Worm (Caenorhabditis elegans): ENCODE data around the gene coa-3.

The coa-3 gene

ce11 chrII:4606687-4607297 lies 4.4 kb upstream of the coa-3 start:
- TF ChIP-seq dao-5 (tag; optimal IDR thresholded peaks at IDR 0.05) (no peak), W03F9.2 (tag; optimal IDR thresholded peaks at IDR 0.05) (no peak), him-1 (tag; optimal IDR thresholded peaks at IDR 0.05) (no peak)

- TF ChIP-seq W03F9.2 (tag; optimal IDR thresholded peaks at IDR 0.05) (no peak), him-1 (tag; optimal IDR thresholded peaks at IDR 0.05) (no peak), dao-5 (tag; optimal IDR thresholded peaks at IDR 0.05) (no peak)
Observed at ce11 chrII:4604680-4605079, 2.2 kb upstream of the coa-3 start.

DNA sequence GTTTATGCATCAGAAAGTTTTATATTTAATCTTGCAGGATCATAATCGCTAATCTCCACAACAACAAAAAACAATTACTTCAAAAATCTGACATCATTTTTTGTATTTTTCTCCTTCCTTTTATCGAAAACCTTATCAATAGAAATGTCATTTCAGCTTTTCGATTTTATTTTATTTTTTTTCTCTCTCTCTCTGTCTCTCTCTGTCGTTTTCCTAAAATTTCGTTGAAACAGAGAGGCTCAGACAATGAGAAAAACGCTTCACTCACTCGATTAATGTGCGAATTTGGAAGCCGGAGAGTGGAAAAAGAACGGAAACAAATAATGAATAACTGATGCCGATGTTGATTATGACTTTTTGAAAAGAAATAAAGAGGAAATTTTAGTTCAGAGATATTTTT lies 1.7 kb upstream of the coa-3 start:
- TF ChIP-seq him-1 (tag; optimal IDR thresholded peaks at IDR 0.05), result no peak
- peak; percentile 3 for TF ChIP-seq W03F9.2 (tag; optimal IDR thresholded peaks at IDR 0.05)

ce11 chrII:4603035-4603434 lies 602 bp upstream of the coa-3 start, which contains the start of gene F35D11.4:
Gene F35D11.4 (plus strand): TSS chrII:4603427.
- TF ChIP-seq W03F9.2 (tag; optimal IDR thresholded peaks at IDR 0.05), result peak; percentile 59
- TF ChIP-seq him-1 (tag; optimal IDR thresholded peaks at IDR 0.05), result peak; percentile 55
- TF ChIP-seq dao-5 (tag; optimal IDR thresholded peaks at IDR 0.05), result no peak

DNA sequence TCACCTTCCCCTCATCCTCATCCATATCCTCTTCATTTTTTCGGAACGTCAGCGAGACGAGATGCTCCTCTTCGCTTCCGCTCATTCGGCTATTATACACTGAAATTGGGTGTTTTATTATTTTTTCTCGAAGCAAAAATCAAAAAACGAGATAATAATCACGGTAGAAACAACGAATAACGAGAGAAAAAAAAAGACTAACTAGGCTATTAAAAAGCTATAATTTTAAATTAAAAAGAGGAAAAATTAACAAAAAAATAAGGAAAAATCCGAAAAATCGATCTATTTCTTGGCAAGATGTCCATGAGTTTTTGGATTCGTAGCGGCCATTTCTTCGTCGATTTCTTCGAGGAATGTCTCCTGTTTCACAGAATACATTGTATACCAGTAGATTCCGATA lies 1.2 kb downstream of the coa-3 start, which contains the start of gene ipla-1:
Gene ipla-1, minus strand, starts transcription at position 101 of the 400 bp plus-strand sequence.
- TF ChIP-seq dao-5 (tag; optimal IDR thresholded peaks at IDR 0.05), result no peak
- TF ChIP-seq W03F9.2 (tag; optimal IDR thresholded peaks at IDR 0.05), result no peak
- TF ChIP-seq him-1 (tag; optimal IDR thresholded peaks at IDR 0.05), result no peak

- TF ChIP-seq W03F9.2 (tag; optimal IDR thresholded peaks at IDR 0.05), result no peak
- no peak for TF ChIP-seq him-1 (tag; optimal IDR thresholded peaks at IDR 0.05)
Observed at ce11 chrII:4600818-4601217, 1.6 kb downstream of the coa-3 start.

DNA sequence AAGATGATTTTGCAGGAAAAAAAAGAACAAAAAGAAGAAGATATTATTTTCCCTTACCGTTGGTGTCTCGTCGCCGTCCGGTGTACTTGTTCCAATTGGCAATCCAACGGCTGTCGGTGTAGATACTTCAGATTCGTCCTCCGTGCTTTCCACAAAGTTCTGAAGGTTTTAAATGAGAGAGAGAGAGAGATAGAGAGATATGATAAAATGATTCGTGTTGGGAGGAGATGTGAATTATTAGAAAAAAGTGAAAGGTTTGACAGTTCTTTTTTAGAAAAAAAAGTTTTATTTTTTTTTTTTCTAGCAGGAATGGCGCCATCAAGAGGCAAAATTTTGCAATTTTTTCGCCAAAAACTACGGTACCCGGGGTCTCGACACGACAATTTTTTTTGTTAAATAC lies 2.2 kb downstream of the coa-3 start:
- no peak for TF ChIP-seq W03F9.2 (tag; optimal IDR thresholded peaks at IDR 0.05)
- TF ChIP-seq dao-5 (tag; optimal IDR thresholded peaks at IDR 0.05), result no peak
- no peak for TF ChIP-seq him-1 (tag; optimal IDR thresholded peaks at IDR 0.05)

DNA sequence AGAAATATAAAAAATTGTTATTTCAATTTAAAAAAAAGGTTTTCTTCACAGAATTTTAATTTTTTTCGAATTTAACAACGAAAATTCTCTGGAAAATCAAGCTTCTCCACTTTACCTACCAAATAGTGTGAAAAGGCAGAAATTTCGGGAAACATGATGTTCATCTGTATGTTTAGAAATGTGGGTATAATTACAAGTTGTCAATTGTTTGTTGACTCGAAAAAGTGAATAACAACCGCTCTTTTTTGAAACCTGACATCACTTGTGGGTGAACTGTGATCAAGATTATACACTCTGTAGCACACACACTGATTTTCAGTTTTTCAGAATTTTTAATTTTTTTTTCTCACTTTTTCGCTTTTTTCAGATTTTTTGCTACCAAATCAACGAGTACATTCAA lies 2.6 kb downstream of the coa-3 start:
- no peak for TF ChIP-seq W03F9.2 (tag; optimal IDR thresholded peaks at IDR 0.05)

DNA sequence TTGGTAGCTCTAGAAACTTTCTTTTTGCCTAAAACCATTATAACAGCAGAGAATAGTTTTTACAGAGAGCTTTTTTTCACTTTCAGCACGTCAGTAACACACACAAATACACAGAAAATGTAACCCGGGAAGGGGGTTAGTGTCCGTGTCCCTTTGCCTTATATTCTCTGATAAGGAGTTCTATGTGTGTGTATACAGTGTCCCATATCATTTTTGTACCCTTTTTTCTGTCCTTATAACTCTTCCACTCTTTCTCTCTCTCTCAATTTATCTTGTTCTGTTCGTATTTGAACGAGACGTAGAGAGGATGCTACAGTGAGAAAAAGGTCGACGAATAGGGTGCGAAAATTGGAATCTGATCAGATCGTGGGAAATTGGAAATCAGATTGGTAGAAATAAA lies 3.6 kb downstream of the coa-3 start:
- TF ChIP-seq dao-5 (tag; optimal IDR thresholded peaks at IDR 0.05) (no peak), him-1 (tag; optimal IDR thresholded peaks at IDR 0.05) (no peak), W03F9.2 (tag; optimal IDR thresholded peaks at IDR 0.05) (no peak)

- TF ChIP-seq W03F9.2 (tag; optimal IDR thresholded peaks at IDR 0.05), result no peak
- no peak for TF ChIP-seq him-1 (tag; optimal IDR thresholded peaks at IDR 0.05)
- no peak for TF ChIP-seq dao-5 (tag; optimal IDR thresholded peaks at IDR 0.05)
Observed at ce11 chrII:4597441-4597840, 5.0 kb downstream of the coa-3 start.

DNA sequence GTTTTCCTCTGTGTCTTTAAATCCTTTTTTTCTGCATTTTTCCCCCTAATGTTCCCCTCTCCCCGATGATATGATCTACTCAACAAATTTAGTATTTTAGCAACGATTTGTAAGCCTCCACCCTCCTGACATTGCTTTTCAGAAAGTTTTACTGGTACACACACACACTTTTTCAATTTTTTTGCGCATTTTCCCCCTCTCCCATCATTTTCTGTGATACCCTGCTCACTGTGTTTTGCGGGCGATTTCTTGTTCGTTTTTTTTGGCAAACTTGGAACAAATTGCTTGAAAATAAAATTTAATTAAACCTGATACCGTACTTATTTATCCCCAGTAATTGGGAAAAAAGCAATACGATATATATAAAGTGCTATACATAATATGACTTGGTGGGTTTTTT lies 11.8 kb downstream of the coa-3 start:
- TF ChIP-seq dao-5 (tag; optimal IDR thresholded peaks at IDR 0.05) (no peak), W03F9.2 (tag; optimal IDR thresholded peaks at IDR 0.05) (no peak), him-1 (tag; optimal IDR thresholded peaks at IDR 0.05) (no peak)

DNA sequence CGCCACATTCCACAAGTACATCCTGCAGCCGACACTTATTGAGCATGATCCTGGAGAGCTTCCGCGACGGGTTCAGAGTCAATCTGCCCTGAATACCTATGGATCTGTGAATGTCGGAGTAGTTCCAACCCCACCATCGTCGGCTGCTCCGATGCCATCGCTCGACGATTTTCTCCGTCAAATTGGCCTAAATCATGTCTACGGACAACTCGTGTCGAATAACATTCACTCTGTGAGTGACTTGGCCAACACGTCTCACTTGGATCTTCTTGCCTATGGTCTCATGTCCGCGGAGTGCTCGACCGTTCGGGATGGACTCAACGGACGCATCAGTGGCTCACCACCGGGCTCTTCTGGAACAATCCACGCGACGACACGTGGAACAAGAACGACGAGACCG lies 12.3 kb downstream of the coa-3 start:
- no peak for TF ChIP-seq W03F9.2 (tag; optimal IDR thresholded peaks at IDR 0.05)
- no peak for TF ChIP-seq dao-5 (tag; optimal IDR thresholded peaks at IDR 0.05)
- no peak for TF ChIP-seq him-1 (tag; optimal IDR thresholded peaks at IDR 0.05)

DNA sequence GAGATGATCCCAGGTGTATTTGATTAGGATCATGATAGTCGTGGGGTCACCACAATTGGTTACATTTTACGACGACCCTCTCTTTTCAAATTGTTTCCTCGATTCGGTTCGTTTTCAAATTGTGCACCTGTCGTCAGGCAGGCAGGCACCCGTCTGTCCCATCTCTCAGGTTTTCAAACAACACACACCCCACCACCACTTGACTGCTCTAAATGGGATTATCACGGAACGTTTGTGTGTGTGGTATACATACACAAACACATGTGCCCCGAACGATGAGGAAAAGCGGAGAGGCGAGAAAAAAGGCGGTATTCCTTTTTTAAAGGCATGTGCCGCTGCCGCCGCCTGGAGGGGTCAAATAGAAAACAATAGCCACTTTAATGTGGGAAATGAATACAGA lies 17.1 kb downstream of the coa-3 start:
- TF ChIP-seq W03F9.2 (tag; optimal IDR thresholded peaks at IDR 0.05) (no peak), dao-5 (tag; optimal IDR thresholded peaks at IDR 0.05) (no peak), him-1 (tag; optimal IDR thresholded peaks at IDR 0.05) (no peak)

DNA sequence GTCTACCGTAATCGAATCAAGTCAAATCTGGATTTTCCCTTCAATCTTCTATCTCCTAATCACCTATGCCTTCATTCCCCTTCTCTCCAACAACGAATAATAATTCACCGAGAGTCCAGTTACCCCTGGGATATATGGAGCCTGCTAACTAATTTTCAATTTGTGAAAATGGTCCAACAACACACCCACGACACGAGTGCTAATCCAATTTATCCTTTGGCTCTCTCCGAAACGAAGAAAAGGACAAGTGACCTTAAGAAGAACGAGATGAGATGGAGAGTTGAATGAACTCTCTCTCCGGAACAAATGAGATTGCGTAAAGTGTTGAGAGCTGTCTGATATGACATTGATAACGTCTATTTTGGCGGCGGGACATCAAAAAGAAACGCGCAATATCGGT lies 18.1 kb downstream of the coa-3 start:
- TF ChIP-seq him-1 (tag; optimal IDR thresholded peaks at IDR 0.05) (no peak), dao-5 (tag; optimal IDR thresholded peaks at IDR 0.05) (no peak), W03F9.2 (tag; optimal IDR thresholded peaks at IDR 0.05) (no peak)

DNA sequence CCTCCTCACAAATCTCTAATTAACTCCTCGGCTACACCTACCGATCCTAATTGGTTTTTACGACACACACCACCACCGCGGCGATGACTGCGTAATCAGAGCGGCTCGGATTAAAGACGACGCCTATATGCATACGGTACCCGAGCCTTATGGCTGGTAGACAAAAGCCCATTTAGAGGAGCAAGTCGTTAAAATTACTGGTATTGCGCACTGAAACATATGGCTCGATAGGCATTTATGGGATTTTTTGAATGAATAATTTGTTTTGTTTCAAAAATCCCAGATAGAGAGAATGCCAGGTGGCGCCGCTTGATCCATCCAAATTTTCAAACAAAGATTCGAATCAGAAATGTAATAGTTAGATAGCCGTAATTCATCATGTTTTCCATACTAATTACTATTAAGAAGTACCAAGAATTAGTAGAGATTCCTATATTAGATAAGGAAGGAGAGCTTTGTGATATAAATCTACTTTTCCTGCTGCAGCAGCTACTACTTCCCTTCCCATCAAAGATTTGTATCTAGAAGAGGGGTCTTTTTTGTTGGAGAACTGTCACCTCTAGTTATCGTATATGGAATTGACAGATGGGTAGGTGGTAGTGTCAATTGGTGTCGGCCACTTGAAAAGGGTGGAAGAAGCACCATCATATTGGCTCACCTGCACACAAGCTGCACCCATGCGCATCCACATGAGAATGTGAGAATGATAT lies 19.1 kb downstream of the coa-3 start:
- TF ChIP-seq dao-5 (tag; optimal IDR thresholded peaks at IDR 0.05) (no peak), him-1 (tag; optimal IDR thresholded peaks at IDR 0.05) (no peak), W03F9.2 (tag; optimal IDR thresholded peaks at IDR 0.05) (no peak)
